Fruit fly (Drosophila melanogaster): ENCODE data around the gene bocks.
A peak's percentile ranks its signal among the peaks of the same experiment; 100 is the strongest.

Gene bocks

DNA sequence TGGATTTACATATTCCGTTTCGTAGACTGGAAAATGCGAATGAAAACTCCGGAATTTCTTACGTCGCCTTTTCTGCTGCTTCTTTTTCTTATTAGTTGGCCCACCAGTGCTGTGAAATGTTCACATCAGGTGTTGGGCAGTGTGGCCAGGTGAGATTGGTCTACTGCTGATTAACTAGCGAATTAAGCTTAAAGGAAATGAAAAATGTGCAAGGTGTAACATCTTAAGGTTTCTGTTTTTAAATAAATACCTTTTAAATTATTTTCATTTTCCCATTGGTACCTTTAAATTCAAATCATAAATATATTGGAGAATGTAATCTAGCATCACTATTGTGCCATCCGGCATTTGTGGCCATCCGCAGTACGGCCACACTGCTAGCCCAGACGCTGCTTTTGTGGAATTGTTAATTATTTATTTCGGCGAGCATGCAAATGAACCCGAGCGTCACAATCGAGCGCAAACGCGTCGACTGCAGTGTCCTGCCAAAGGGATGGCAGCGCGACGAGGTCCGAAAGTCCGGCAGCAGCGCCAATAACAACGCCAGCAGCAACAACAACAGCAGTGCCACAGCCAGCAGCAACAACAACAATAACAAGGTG is 31.3 kb downstream of the bocks start, which contains the start of the genes AP-1mu and MBD-like:
TSS of gene AP-1mu (minus strand) at position 113 of the 602 bp plus-strand sequence.
TSS of gene MBD-like (plus strand) at position 348 of the 602 bp plus-strand sequence.
- TF ChIP-seq CG34406 (GFP tag; optimal IDR thresholded peaks at IDR 0.05) (peak; percentile 41), CG1621 (tag; optimal IDR thresholded peaks at IDR 0.05) (peak; percentile 58), CG8632 (GFP tag; optimal IDR thresholded peaks at IDR 0.05) (no peak), topi (GFP tag; optimal IDR thresholded peaks at IDR 0.05) (peak; percentile 67), cyc (GFP tag; optimal IDR thresholded peaks at IDR 0.05) (peak; percentile 75), CG6792 (GFP tag; optimal IDR thresholded peaks at IDR 0.05) (peak; percentile 45), CG3032 (tag; optimal IDR thresholded peaks at IDR 0.05) (peak; percentile 68), CG9139 (GFP tag; optimal IDR thresholded peaks at IDR 0.05) (no peak), CG3919 (GFP tag; optimal IDR thresholded peaks at IDR 0.05) (peak; percentile 67), CG31627 (GFP tag; optimal IDR thresholded peaks at IDR 0.05) (peak; percentile 82), Ets96B (tag; optimal IDR thresholded peaks at IDR 0.05) (peak; percentile 41), Smox (GFP tag; optimal IDR thresholded peaks at IDR 0.05) (no peak), Sox14 (GFP tag; optimal IDR thresholded peaks at IDR 0.05) (peak; percentile 78), Sox15 (GFP tag; optimal IDR thresholded peaks at IDR 0.05) (peak; percentile 34), CG11902 (GFP tag; optimal IDR thresholded peaks at IDR 0.05) (peak; percentile 42), eg (GFP tag; IDR thresholded peaks at IDR 0.05) (peak; percentile 61; the same call in 2 of the 3 replicates), achi (GFP tag; optimal IDR thresholded peaks at IDR 0.05) (peak; percentile 58), Eip78C (GFP tag) (no peak), CG8119 (GFP tag; IDR thresholded peaks at IDR 0.05) (0 out of 3 replicates have a peak, but pooled peaks have one; percentile 36), Hr38 (GFP tag; optimal IDR thresholded peaks at IDR 0.05) (no peak), acj6 (GFP tag; optimal IDR thresholded peaks at IDR 0.05) (peak; percentile 67), Hr39 (GFP tag; optimal IDR thresholded peaks at IDR 0.05) (peak; percentile 75), Met (GFP tag; optimal IDR thresholded peaks at IDR 0.05) (no peak), lz (GFP tag; optimal IDR thresholded peaks at IDR 0.05) (peak; percentile 78), vri (GFP tag; optimal IDR thresholded peaks at IDR 0.05) (peak; percentile 52), Lpt (GFP tag; optimal IDR thresholded peaks at IDR 0.05) (no peak), CG15336 (GFP tag; IDR thresholded peaks at IDR 0.05) (0 out of 2 replicates have a peak, but pooled peaks have one; percentile 13), Blimp-1 (GFP tag; optimal IDR thresholded peaks at IDR 0.05) (peak; percentile 31), CG10631 (GFP tag; optimal IDR thresholded peaks at IDR 0.05) (peak; percentile 72), CG32006 (GFP tag; optimal IDR thresholded peaks at IDR 0.05) (no peak), esn (GFP tag; optimal IDR thresholded peaks at IDR 0.05) (peak; percentile 73), net (GFP tag; optimal IDR thresholded peaks at IDR 0.05) (no peak), CG6163 (GFP tag; IDR thresholded peaks at IDR 0.05) (0 out of 3 replicates have a peak, but pooled peaks have one; percentile 36)

DNA sequence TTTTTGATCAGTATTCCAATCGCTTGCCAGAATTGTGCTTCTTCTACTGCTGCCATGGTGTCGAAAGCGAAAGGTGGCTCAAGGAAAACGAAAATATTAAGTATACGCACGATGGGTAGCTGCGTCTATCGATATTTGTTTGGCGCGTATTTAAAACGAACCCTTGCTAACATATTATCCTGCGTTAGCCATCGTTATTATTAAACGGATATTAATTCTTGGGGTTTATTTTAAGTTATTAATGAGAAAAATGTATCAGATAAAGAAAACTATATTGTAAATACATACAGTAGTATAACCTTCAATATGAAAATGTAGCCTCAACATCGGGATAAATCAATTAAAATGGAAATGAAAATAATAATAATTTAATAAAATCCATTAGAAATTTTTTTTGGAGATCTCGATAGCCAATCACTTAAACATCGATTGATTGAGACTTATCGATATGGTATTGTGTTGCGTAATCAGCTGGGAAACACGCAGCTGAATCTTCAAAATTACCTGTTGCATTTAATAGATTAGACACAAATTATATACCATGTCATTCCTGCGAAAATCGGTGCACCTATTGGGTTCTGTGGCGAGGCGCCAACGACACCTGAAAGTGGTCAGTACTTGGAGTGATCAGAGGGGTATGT is 35.3 kb downstream of the bocks start, which contains the start of the genes CG9386 and BckdhA:
TSS of gene CG9386 (minus strand) at position 75 of the 641 bp plus-strand sequence.
TSS of gene BckdhA (plus strand) at position 452 of the 641 bp plus-strand sequence.
- peak; percentile 40 for TF ChIP-seq achi (GFP tag; optimal IDR thresholded peaks at IDR 0.05)
- TF ChIP-seq CG6792 (GFP tag; optimal IDR thresholded peaks at IDR 0.05): peak; percentile 36
- no peak for TF ChIP-seq Sox15 (GFP tag; optimal IDR thresholded peaks at IDR 0.05)
- no peak for TF ChIP-seq Blimp-1 (GFP tag; optimal IDR thresholded peaks at IDR 0.05)
- no peak for TF ChIP-seq CG11762 (GFP tag; optimal IDR thresholded peaks at IDR 0.05; ENCODE audit: insufficient read depth)
- no peak for TF ChIP-seq CG34406 (GFP tag; optimal IDR thresholded peaks at IDR 0.05)
- peak; percentile 55 for TF ChIP-seq CG3919 (GFP tag; optimal IDR thresholded peaks at IDR 0.05)
- TF ChIP-seq CG10631 (GFP tag; optimal IDR thresholded peaks at IDR 0.05): peak; percentile 54
- TF ChIP-seq dac (GFP tag; optimal IDR thresholded peaks at IDR 0.05): no peak
- TF ChIP-seq acj6 (GFP tag; optimal IDR thresholded peaks at IDR 0.05): peak; percentile 39
- TF ChIP-seq topi (GFP tag; optimal IDR thresholded peaks at IDR 0.05): peak; percentile 38
- peak; percentile 97 for TF ChIP-seq vri (GFP tag; optimal IDR thresholded peaks at IDR 0.05)
- peak; percentile 30 for TF ChIP-seq Ets21C (GFP tag; optimal IDR thresholded peaks at IDR 0.05)
- TF ChIP-seq ss (GFP tag; optimal IDR thresholded peaks at IDR 0.05): no peak
- TF ChIP-seq Eip78C (GFP tag): peak; percentile 84
- TF ChIP-seq cyc (GFP tag; optimal IDR thresholded peaks at IDR 0.05): peak; percentile 38
- TF ChIP-seq CG9139 (GFP tag; optimal IDR thresholded peaks at IDR 0.05): no peak
- no peak for TF ChIP-seq CG4318 (GFP tag; optimal IDR thresholded peaks at IDR 0.05)
- TF ChIP-seq eg (GFP tag; IDR thresholded peaks at IDR 0.05): peak; percentile 22; the same call in 1 of the 3 replicates
- TF ChIP-seq esn (GFP tag; optimal IDR thresholded peaks at IDR 0.05): peak; percentile 67
- peak; percentile 58 for TF ChIP-seq CG31627 (GFP tag; optimal IDR thresholded peaks at IDR 0.05)
- peak; percentile 27 for TF ChIP-seq CG3032 (tag; optimal IDR thresholded peaks at IDR 0.05)
- TF ChIP-seq CG16779 (tag; optimal IDR thresholded peaks at IDR 0.05): no peak
- TF ChIP-seq CG8319 (GFP tag; optimal IDR thresholded peaks at IDR 0.05): no peak
- TF ChIP-seq CG32006 (GFP tag; optimal IDR thresholded peaks at IDR 0.05): no peak
- peak; percentile 46 for TF ChIP-seq lz (GFP tag; optimal IDR thresholded peaks at IDR 0.05)
- no peak for TF ChIP-seq CG11294 (GFP tag; IDR thresholded peaks at IDR 0.05)
- peak; percentile 44 for TF ChIP-seq Hr39 (GFP tag; optimal IDR thresholded peaks at IDR 0.05)
- TF ChIP-seq CG1621 (tag; optimal IDR thresholded peaks at IDR 0.05): no peak
- TF ChIP-seq CG6163 (GFP tag; IDR thresholded peaks at IDR 0.05): no peak
- peak; percentile 25 for TF ChIP-seq Sox14 (GFP tag; optimal IDR thresholded peaks at IDR 0.05)
- peak; percentile 15; the same call in 1 of the 2 replicates for TF ChIP-seq CG15336 (GFP tag; IDR thresholded peaks at IDR 0.05)
- TF ChIP-seq CG6808 (GFP tag; optimal IDR thresholded peaks at IDR 0.05): no peak

Measured in whole organism, prepupa.